Worm (Caenorhabditis elegans) whole organism, young adult: ENCODE measurements around the gene txdc-17.
A peak's percentile ranks its signal among the peaks of the same experiment; 100 is the strongest.

Experiments used
- ama-1 ChIP-seq, 3 experiments: fragments of 150-350 bp in 1 of 3; sonication (generic microtip) in 2 of 3; optimal IDR thresholded peaks; 2 replicates each; lab custom pipeline; 2014 to 2018; ENCODE audit warnings: missing biosample characterization in 2 of 3, missing genetic modification characterization in 2 of 3, missing genetic modification reagents in 2 of 3
- cebp-2 ChIP-seq: fragments of 200-800 bp; sonication (Bioruptor generic); IDR thresholded peaks from 2 replicates; pipeline ENCODE4 v1.3.6; 2022; ENCODE audit warnings: missing genetic modification characterization, missing compliant biosample characterization
- efl-1 ChIP-seq: fragments of 150-350 bp; optimal IDR thresholded peaks from 2 replicates; lab custom pipeline; 2014; ENCODE audit warnings: missing biosample characterization, missing genetic modification reagents, missing genetic modification characterization
- nhr-27 ChIP-seq: fragments of 200-800 bp; sonication (Bioruptor generic); optimal IDR thresholded peaks from 2 replicates; lab custom pipeline; 2018; ENCODE audit warnings: mild to moderate bottlenecking, missing genetic modification characterization, moderate library complexity, missing compliant biosample characterization
- pbrm-1 ChIP-seq: fragments of 200-800 bp; sonication (Bioruptor generic); IDR thresholded peaks from 2 replicates; pipeline ENCODE4 v1.3.6; 2022; ENCODE audit warnings: missing genetic modification reagents, missing genetic modification characterization, missing compliant biosample characterization
- sea-2 ChIP-seq: fragments of 200-800 bp; sonication (Bioruptor generic); IDR thresholded peaks from 2 replicates; pipeline ENCODE4 v1.3.6; 2022; ENCODE audit warnings: missing genetic modification characterization, missing compliant biosample characterization
- ztf-22 ChIP-seq: fragments of 200-800 bp; sonication (Bioruptor generic); optimal IDR thresholded peaks from 2 replicates; lab custom pipeline; 2018; ENCODE audit warnings: mild to moderate bottlenecking, missing genetic modification characterization, moderate library complexity, missing compliant biosample characterization

DNA sequence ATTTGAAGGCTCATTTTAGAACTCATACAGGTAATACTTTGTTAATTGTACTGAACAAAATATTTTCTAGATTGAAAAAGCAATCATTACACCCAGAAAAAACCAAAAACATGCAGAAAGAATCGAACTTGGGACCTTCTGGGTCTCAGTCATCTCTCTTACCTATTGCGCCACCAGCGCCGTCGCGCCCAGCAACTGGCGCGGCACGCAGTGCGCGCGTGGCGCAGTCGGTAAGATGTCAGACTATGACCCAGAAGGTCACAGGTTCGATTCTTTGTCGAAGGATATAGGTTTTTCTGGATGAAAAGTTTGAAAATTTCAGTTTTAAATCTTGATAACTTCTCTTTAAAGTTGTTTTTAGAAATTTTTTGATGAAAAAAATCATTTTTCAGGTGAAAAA, 45.2 kb downstream of the txdc-17 start:
- TF ChIP-seq efl-1 (GFP tag; lab: Kevin White, UChicago) (no peak), pbrm-1 (GFP tag; lab: Robert Waterston, UW) (peak; percentile 40; the same call in 1 of the 2 replicates), nhr-27 (tag; lab: Kevin White, UChicago) (no peak), ztf-22 (GFP tag; lab: Kevin White, UChicago) (no peak), sea-2 (GFP tag; lab: Robert Waterston, UW) (no peak), ama-1 (optimal IDR thresholded peaks at IDR 0.05; lab: Kevin White, UChicago) (no peak), ama-1 (GFP tag; optimal IDR thresholded peaks at IDR 0.05; lab: Kevin White, UChicago) (no peak), cebp-2 (GFP tag; lab: Robert Waterston, UW) (no peak)
